Worm (Caenorhabditis elegans) whole organism, L4/young adult: ENCODE data around the gene F59B2.9.

Experiments used
- W03F9.2 ChIP-seq: fragments of 150-350 bp; optimal IDR thresholded peaks from 2 replicates; lab custom pipeline; 2014; ENCODE audit warnings: missing biosample characterization, missing genetic modification characterization
- him-1 ChIP-seq: sonication (generic microtip); optimal IDR thresholded peaks from 2 replicates; lab custom pipeline; 2016; ENCODE audit warnings: missing genotype, missing genetic modification reagents, missing genetic modification characterization, missing compliant biosample characterization

DNA sequence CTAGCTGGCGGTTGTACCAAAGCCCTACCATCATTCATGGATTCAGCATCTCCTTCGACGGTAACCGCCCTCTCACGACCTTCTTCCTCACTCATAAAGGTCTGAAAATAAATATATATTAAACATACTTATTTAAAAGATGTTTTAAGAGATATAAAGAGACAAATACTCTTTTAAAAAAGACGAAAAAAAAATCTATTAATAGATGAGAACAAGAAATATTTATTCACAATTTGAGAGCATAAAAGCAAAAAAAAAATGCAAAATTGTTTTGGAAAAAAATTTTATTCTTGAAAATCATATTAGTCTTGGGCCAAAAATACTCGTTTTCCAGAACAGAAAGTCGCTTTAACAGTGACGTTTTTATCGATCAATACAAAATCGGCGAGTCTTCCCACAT is 15.5 kb downstream of the F59B2.9 start, which contains the start of gene skat-1:
- TF ChIP-seq W03F9.2 (tag; lab: Kevin White, UChicago): no peak
- TF ChIP-seq him-1 (tag; lab: Kevin White, UChicago): no peak
